Fruit fly (Drosophila melanogaster) whole organism, embryonic: ENCODE results near the gene CG17329.

Experiments used
- Adf1 ChIP-seq: fragments of 200-800 bp; sonication (Bioruptor generic); IDR thresholded peaks from 2 replicates; pipeline ENCODE4 v1.3.6; 2022; ENCODE audit warnings: missing biosample characterization, missing genetic modification characterization
- B-H1 ChIP-seq: fragments of 200-800 bp; sonication (Bioruptor generic); IDR thresholded peaks from 3 replicates; pipeline ENCODE4 v1.3.6; 2022; ENCODE audit warnings: missing biosample characterization, missing genetic modification characterization
- Bgb ChIP-seq: fragments of 200-800 bp; sonication (Bioruptor generic); IDR thresholded peaks from 2 replicates; pipeline ENCODE4 v1.3.6; 2022; ENCODE audit warnings: missing biosample characterization, missing genetic modification characterization; ENCODE audit not compliant: partially characterized antibody
- CG10209 ChIP-seq: fragments of 200-800 bp; sonication (Bioruptor generic); optimal IDR thresholded peaks from 3 replicates; lab custom pipeline; 2017; ENCODE audit warnings: missing biosample characterization, mild to moderate bottlenecking, missing genetic modification characterization, missing genetic modification reagents
- CG10431 ChIP-seq: fragments of 200-800 bp; sonication (Bioruptor generic); optimal IDR thresholded peaks from 3 replicates; lab custom pipeline; 2018; ENCODE audit warnings: missing biosample characterization, mild to moderate bottlenecking, missing genetic modification characterization
- CG10462 ChIP-seq: fragments of 200-800 bp; sonication (Bioruptor generic); optimal IDR thresholded peaks from 2 replicates; lab custom pipeline; 2016; ENCODE audit warnings: missing biosample characterization, missing genetic modification characterization
- CG10565 ChIP-seq: fragments of 200-800 bp; sonication (Bioruptor generic); optimal IDR thresholded peaks from 3 replicates; lab custom pipeline; 2016; ENCODE audit warnings: missing biosample characterization, mild to moderate bottlenecking, missing genetic modification characterization
- CG11398 ChIP-seq: fragments of 200-800 bp; sonication (Bioruptor generic); optimal IDR thresholded peaks from 2 replicates; lab custom pipeline; 2016; ENCODE audit warnings: missing biosample characterization, missing genetic modification characterization
- CG13775 ChIP-seq: fragments of 200-800 bp; sonication (Bioruptor generic); optimal IDR thresholded peaks from 3 replicates; lab custom pipeline; 2017; ENCODE audit warnings: missing biosample characterization, mild to moderate bottlenecking, missing genetic modification characterization
- CG16813 ChIP-seq: fragments of 200-800 bp; sonication (Bioruptor generic); IDR thresholded peaks from 3 replicates; pipeline ENCODE4 v1.3.6; 2022; ENCODE audit warnings: missing biosample characterization, missing genetic modification characterization; ENCODE audit not compliant: partially characterized antibody
- CG16863 ChIP-seq: fragments of 200-800 bp; sonication (Bioruptor generic); optimal IDR thresholded peaks from 3 replicates; lab custom pipeline; 2016; ENCODE audit warnings: missing biosample characterization, missing genetic modification characterization
- CG17385 ChIP-seq: fragments of 200-800 bp; sonication (Bioruptor generic); optimal IDR thresholded peaks from 3 replicates; lab custom pipeline; 2018; ENCODE audit warnings: missing biosample characterization, mild to moderate bottlenecking, missing genetic modification characterization
- CG1792 ChIP-seq: fragments of 200-800 bp; sonication (Bioruptor generic); optimal IDR thresholded peaks from 2 replicates; lab custom pipeline; 2016; ENCODE audit warnings: missing biosample characterization, missing genetic modification characterization
- CG18262 ChIP-seq: fragments of 200-800 bp; optimal IDR thresholded peaks from 3 replicates; lab custom pipeline; 2019; ENCODE audit warnings: missing biosample characterization, mild to moderate bottlenecking, missing genetic modification characterization, moderate library complexity
- CG3281 ChIP-seq: fragments of 200-800 bp; sonication (Bioruptor generic); optimal IDR thresholded peaks from 3 replicates; lab custom pipeline; 2017; ENCODE audit warnings: missing biosample characterization, mild to moderate bottlenecking, missing genetic modification characterization
- CG4360 ChIP-seq: fragments of 200-800 bp; sonication (Bioruptor generic); IDR thresholded peaks from 2 replicates; pipeline ENCODE4 v1.3.6; 2022; ENCODE audit warnings: missing biosample characterization, missing genetic modification characterization
- CG6272 ChIP-seq: fragments of 200-800 bp; sonication (Bioruptor generic); IDR thresholded peaks from 2 replicates; pipeline ENCODE4 v1.3.6; 2022; ENCODE audit warnings: missing biosample characterization, missing genetic modification characterization
- CG7556 ChIP-seq: fragments of 200-800 bp; sonication (Bioruptor generic); optimal IDR thresholded peaks from 2 replicates; lab custom pipeline; 2017; ENCODE audit warnings: missing biosample characterization, mild to moderate bottlenecking, missing genetic modification characterization
- CG7839 ChIP-seq: fragments of 200-800 bp; sonication (Bioruptor generic); optimal IDR thresholded peaks from 3 replicates; lab custom pipeline; 2018; ENCODE audit warnings: missing biosample characterization, mild to moderate bottlenecking, missing genetic modification characterization, moderate library complexity
- CG8765 ChIP-seq: fragments of 200-800 bp; sonication (Bioruptor generic); IDR thresholded peaks from 2 replicates; pipeline ENCODE4 v1.3.6; 2022; ENCODE audit warnings: missing biosample characterization, missing genetic modification characterization
- CG9797 ChIP-seq: fragments of 200-800 bp; sonication (Bioruptor generic); optimal IDR thresholded peaks from 3 replicates; lab custom pipeline; 2018; ENCODE audit warnings: missing biosample characterization, mild to moderate bottlenecking, missing genetic modification characterization
- H15 ChIP-seq: fragments of 200-800 bp; sonication (Bioruptor generic); IDR thresholded peaks from 3 replicates; pipeline ENCODE4 v1.3.6; 2022; ENCODE audit warnings: missing biosample characterization, missing genetic modification characterization
- HLH54F ChIP-seq: fragments of 200-800 bp; sonication (Bioruptor generic); optimal IDR thresholded peaks from 3 replicates; lab custom pipeline; 2016; ENCODE audit warnings: missing biosample characterization, missing genetic modification characterization
- Hmr ChIP-seq: fragments of 200-800 bp; sonication (Bioruptor generic); optimal IDR thresholded peaks from 3 replicates; lab custom pipeline; 2017; ENCODE audit warnings: mild to moderate bottlenecking, missing biosample characterization, missing genetic modification reagents, missing genetic modification characterization
- Jarid2 ChIP-seq: fragments of 200-800 bp; sonication (Bioruptor generic); optimal IDR thresholded peaks from 3 replicates; lab custom pipeline; 2017; ENCODE audit warnings: mild to moderate bottlenecking, missing biosample characterization, missing genetic modification reagents, missing genetic modification characterization
- Lim3 ChIP-seq: fragments of 200-800 bp; sonication (Bioruptor generic); IDR thresholded peaks from 2 replicates; pipeline ENCODE4 v1.3.6; 2022; ENCODE audit warnings: missing biosample characterization, missing genetic modification characterization
- MTF-1 ChIP-seq: fragments of 200-800 bp; sonication (Bioruptor generic); optimal IDR thresholded peaks from 2 replicates; lab custom pipeline; 2018; ENCODE audit warnings: missing biosample characterization, mild to moderate bottlenecking, missing genetic modification characterization, borderline replicate concordance
- NC2β ChIP-seq: fragments of 200-800 bp; sonication (Bioruptor generic); optimal IDR thresholded peaks from 2 replicates; lab custom pipeline; 2016; ENCODE audit warnings: missing biosample characterization, missing genetic modification characterization
- TFAM ChIP-seq: fragments of 200-800 bp; sonication (Bioruptor generic); optimal IDR thresholded peaks from 2 replicates; lab custom pipeline; 2017; ENCODE audit warnings: missing biosample characterization, missing genetic modification characterization, inconsistent platforms
- chinmo ChIP-seq: fragments of 200-800 bp; sonication (Bioruptor generic); IDR thresholded peaks from 4 replicates; pipeline ENCODE4 v1.3.6; 2022; ENCODE audit warnings: missing biosample characterization, missing genetic modification characterization; ENCODE audit not compliant: partially characterized antibody
- da ChIP-seq: fragments of 200-800 bp; sonication (Bioruptor generic); optimal IDR thresholded peaks from 2 replicates; lab custom pipeline; 2016; ENCODE audit warnings: missing biosample characterization, missing genetic modification characterization
- emc ChIP-seq: fragments of 200-800 bp; sonication (Bioruptor generic); optimal IDR thresholded peaks from 2 replicates; lab custom pipeline; 2016; ENCODE audit warnings: missing biosample characterization, missing genetic modification characterization
- fd64A ChIP-seq: fragments of 200-800 bp; sonication (Bioruptor generic); optimal IDR thresholded peaks from 3 replicates; lab custom pipeline; 2018; ENCODE audit warnings: missing biosample characterization, mild to moderate bottlenecking, missing genetic modification characterization
- jigr1 ChIP-seq: fragments of 200-800 bp; sonication (Bioruptor generic); IDR thresholded peaks from 3 replicates; pipeline ENCODE4 v1.3.6; 2022; ENCODE audit warnings: missing biosample characterization, missing genetic modification characterization
- kah ChIP-seq: fragments of 200-800 bp; sonication (Bioruptor generic); optimal IDR thresholded peaks from 2 replicates; lab custom pipeline; 2018; ENCODE audit warnings: missing biosample characterization, mild to moderate bottlenecking, missing genetic modification characterization
- kay ChIP-seq: fragments of 200-800 bp; sonication (Bioruptor generic); optimal IDR thresholded peaks from 2 replicates; lab custom pipeline; 2016; ENCODE audit warnings: missing biosample characterization, missing genetic modification characterization
- luna ChIP-seq: fragments of 200-800 bp; sonication (Bioruptor generic); optimal IDR thresholded peaks from 2 replicates; lab custom pipeline; 2016; ENCODE audit warnings: missing biosample characterization, missing genetic modification characterization
- p53 ChIP-seq: fragments of 200-800 bp; sonication (Bioruptor generic); optimal IDR thresholded peaks from 2 replicates; lab custom pipeline; 2016; ENCODE audit warnings: missing biosample characterization, missing genetic modification characterization
- pan ChIP-seq, 4 experiments: fragments of >200 bp in 3 of 4; fragments of 200-800 bp in 1 of 4; sonication (Bioruptor generic) in 1 of 4; optimal IDR thresholded peaks in 3 of 4; IDR thresholded peaks in 1 of 4; 2 replicates each; pipeline versions ENCODE4 v1.3.6 to Lab custom; 2017 to 2022; ENCODE audit warnings: missing biosample characterization in 2 of 4, missing genetic modification characterization in 2 of 4, mixed read lengths in 1 of 4
- sd ChIP-seq: fragments of 200-800 bp; sonication (Bioruptor generic); optimal IDR thresholded peaks from 3 replicates; lab custom pipeline; 2018; ENCODE audit warnings: missing biosample characterization, mild to moderate bottlenecking, missing genetic modification characterization, moderate library complexity
- sim ChIP-seq: fragments of 200-800 bp; sonication (Bioruptor generic); IDR thresholded peaks from 2 replicates; pipeline ENCODE4 v1.3.6; 2022; ENCODE audit warnings: missing biosample characterization, missing genetic modification characterization
- slou ChIP-seq: fragments of 200-800 bp; sonication (Bioruptor generic); optimal IDR thresholded peaks from 3 replicates; lab custom pipeline; 2016; ENCODE audit warnings: missing biosample characterization, missing genetic modification characterization
- sob ChIP-seq: fragments of 200-800 bp; sonication (Bioruptor generic); IDR thresholded peaks from 2 replicates; pipeline ENCODE4 v1.3.6; 2022; ENCODE audit warnings: missing biosample characterization, missing genetic modification characterization
- toy ChIP-seq: fragments of 200-800 bp; sonication (Bioruptor generic); IDR thresholded peaks from 2 replicates; pipeline ENCODE4 v1.3.6; 2022; ENCODE audit warnings: missing biosample characterization, missing genetic modification characterization
- trh ChIP-seq: fragments of 200-800 bp; sonication (Bioruptor generic); optimal IDR thresholded peaks from 2 replicates; lab custom pipeline; 2016; ENCODE audit warnings: missing biosample characterization, missing genetic modification characterization
- unpg ChIP-seq: fragments of 200-800 bp; sonication (Bioruptor generic); optimal IDR thresholded peaks from 3 replicates; lab custom pipeline; 2018; ENCODE audit warnings: missing biosample characterization, mild to moderate bottlenecking, missing genetic modification characterization, moderate library complexity
- yki ChIP-seq: fragments of >200 bp; optimal IDR thresholded peaks from 3 replicates; lab custom pipeline; 2018
- zf30C ChIP-seq: fragments of 200-800 bp; sonication (Bioruptor generic); optimal IDR thresholded peaks from 3 replicates; lab custom pipeline; 2018; ENCODE audit warnings: missing biosample characterization, mild to moderate bottlenecking, missing genetic modification characterization
- zfh1 ChIP-seq: fragments of 200-800 bp; sonication (Bioruptor generic); IDR thresholded peaks from 3 replicates; pipeline ENCODE4 v1.3.6; 2022; ENCODE audit warnings: missing biosample characterization, missing genetic modification characterization

Gene CG17329

dm6 chr2L:16257227-16258071 is 33.6 kb upstream of the CG17329 start, which contains the start of the genes PRL-1 and EndoGI (continued):
- no peak for TF ChIP-seq CG1792 (GFP tag; lab: Kevin White, UChicago)
- TF ChIP-seq CG10462 (GFP tag; lab: Kevin White, UChicago), result peak; percentile 19
- TF ChIP-seq MTF-1 (GFP tag; lab: Kevin White, UChicago), result no peak
- no peak for TF ChIP-seq emc (GFP tag; lab: Kevin White, UChicago)
- TF ChIP-seq Lim3 (GFP tag; lab: Robert Waterston, UW), result no peak
- TF ChIP-seq CG10565 (GFP tag; lab: Kevin White, UChicago), result no peak
- peak; percentile 39; the same call in 1 of the 2 replicates for TF ChIP-seq CG4360
- TF ChIP-seq slou (GFP tag; lab: Kevin White, UChicago), result peak; percentile 74
- TF ChIP-seq NC2β (GFP tag; lab: Kevin White, UChicago), result no peak
- TF ChIP-seq zf30C (GFP tag; lab: Kevin White, UChicago), result no peak
- TF ChIP-seq CG3281 (GFP tag; lab: Kevin White, UChicago), result peak; percentile 77
- peak; percentile 48 for TF ChIP-seq kah (GFP tag; lab: Kevin White, UChicago)
- TF ChIP-seq kay (GFP tag; lab: Kevin White, UChicago), result peak; percentile 74
- no peak for TF ChIP-seq CG9797 (GFP tag; lab: Kevin White, UChicago)
- TF ChIP-seq H15, result no peak
- peak; percentile 38; the same call in 1 of the 2 replicates for TF ChIP-seq Adf1 (GFP tag; lab: Robert Waterston, UW)
- TF ChIP-seq fd64A (GFP tag; lab: Kevin White, UChicago), result no peak
- peak; percentile 49 for TF ChIP-seq trh (GFP tag; lab: Kevin White, UChicago)
- TF ChIP-seq luna, result no peak
- TF ChIP-seq sd (tag; lab: Kevin White, UChicago), result peak; percentile 48
- no peak; the same call in 1 of the 2 replicates for TF ChIP-seq toy
- TF ChIP-seq chinmo (GFP tag; lab: Robert Waterston, UW), result peak; percentile 99
- peak; percentile 99 for TF ChIP-seq Bgb (GFP tag; lab: Robert Waterston, UW)
- peak; percentile 39 for TF ChIP-seq CG10431
- peak; percentile 59; the same call in 1 of the 3 replicates for TF ChIP-seq B-H1
- peak; percentile 90 for TF ChIP-seq unpg (GFP tag; lab: Kevin White, UChicago)
- TF ChIP-seq TFAM, result no peak
- peak; percentile 84 for TF ChIP-seq Hmr (GFP tag; lab: Kevin White, UChicago)
- TF ChIP-seq CG17385 (GFP tag; lab: Kevin White, UChicago), result peak; percentile 84
- TF ChIP-seq CG7839 (tag; lab: Kevin White, UChicago), result peak; percentile 85
- TF ChIP-seq jigr1 (GFP tag; lab: Robert Waterston, UW), result no peak
- no peak for TF ChIP-seq pan (optimal IDR thresholded peaks at IDR 0.05; lab: Kevin White, UChicago)
- TF ChIP-seq pan (GFP tag; optimal IDR thresholded peaks at IDR 0.05 in 1 of 2, IDR thresholded peaks at IDR 0.05 in 1 of 2), result peak in 1 of 2 experiments; percentile 84
- peak; percentile 74 for TF ChIP-seq sob
- peak; percentile 43; the same call in 1 of the 2 replicates for TF ChIP-seq CG8765 (GFP tag; lab: Robert Waterston, UW)
- peak; percentile 11 for TF ChIP-seq Jarid2 (GFP tag; lab: Kevin White, UChicago)
- peak; percentile 79 for TF ChIP-seq CG13775 (GFP tag; lab: Kevin White, UChicago)
- TF ChIP-seq CG18262 (tag; lab: Kevin White, UChicago), result peak; percentile 84
- TF ChIP-seq p53 (GFP tag; lab: Kevin White, UChicago), result no peak
- TF ChIP-seq sim (GFP tag; lab: Robert Waterston, UW), result 0 out of 2 replicates have a peak, but pooled peaks have one; percentile 62
- no peak for TF ChIP-seq da
- TF ChIP-seq HLH54F, result no peak
- TF ChIP-seq yki (lab: Kevin White, UChicago), result no peak
- peak; percentile 67 for TF ChIP-seq CG10209
- TF ChIP-seq CG6272, result no peak
- TF ChIP-seq zfh1 (GFP tag; lab: Robert Waterston, UW), result peak; percentile 74; the same call in 2 of the 3 replicates
- TF ChIP-seq CG11398, result no peak
- TF ChIP-seq CG7556, result peak; percentile 73
- TF ChIP-seq CG16863 (GFP tag; lab: Kevin White, UChicago), result no peak
- peak; percentile 100 for TF ChIP-seq CG16813
